Fruit fly (Drosophila melanogaster) whole organism, prepupa: Measurements from ENCODE around the gene CG32152.

Source experiments
- Blimp-1 ChIP-seq: fragments of 200-800 bp; sonication (Bioruptor generic); optimal IDR thresholded peaks from 3 replicates; lab custom pipeline; 2017; ENCODE audit warnings: missing biosample characterization, missing genetic modification characterization, mild to moderate bottlenecking, moderate library complexity, missing genetic modification reagents
- CG10669 ChIP-seq: fragments of 200-800 bp; sonication (Bioruptor generic); optimal IDR thresholded peaks from 3 replicates; lab custom pipeline; 2018; ENCODE audit warnings: missing biosample characterization, mild to moderate bottlenecking, missing genetic modification characterization, moderate library complexity
- CG11294 ChIP-seq: fragments of 200-800 bp; sonication (Bioruptor generic); IDR thresholded peaks from 2 replicates; pipeline ENCODE4 v1.3.6; 2022; ENCODE audit warnings: missing biosample characterization, missing genetic modification characterization
- CG15336 ChIP-seq: fragments of 200-800 bp; sonication (Bioruptor generic); IDR thresholded peaks from 2 replicates; pipeline ENCODE4 v1.3.6; 2022; ENCODE audit warnings: missing biosample characterization, missing genetic modification characterization
- CG1621 ChIP-seq: fragments of 200-800 bp; sonication (Bioruptor generic); optimal IDR thresholded peaks from 3 replicates; lab custom pipeline; 2018; ENCODE audit warnings: missing biosample characterization, mild to moderate bottlenecking, missing genetic modification characterization
- CG16779 ChIP-seq: fragments of 200-800 bp; sonication (Bioruptor generic); optimal IDR thresholded peaks from 3 replicates; lab custom pipeline; 2017; ENCODE audit warnings: missing biosample characterization, mild to moderate bottlenecking, missing genetic modification characterization
- CG3032 ChIP-seq: fragments of 200-800 bp; optimal IDR thresholded peaks from 2 replicates; lab custom pipeline; 2019; ENCODE audit warnings: missing biosample characterization, mild to moderate bottlenecking, missing genetic modification characterization, moderate library complexity
- CG31627 ChIP-seq: fragments of 200-800 bp; sonication (Bioruptor generic); optimal IDR thresholded peaks from 3 replicates; lab custom pipeline; 2016; ENCODE audit warnings: missing biosample characterization, missing genetic modification characterization
- CG34406 ChIP-seq: fragments of 200-800 bp; sonication (Bioruptor generic); optimal IDR thresholded peaks from 3 replicates; lab custom pipeline; 2016; ENCODE audit warnings: missing biosample characterization, missing genetic modification characterization
- CG3919 ChIP-seq: fragments of 200-800 bp; sonication (Bioruptor generic); optimal IDR thresholded peaks from 3 replicates; lab custom pipeline; 2016; ENCODE audit warnings: missing biosample characterization, missing genetic modification characterization
- CG4318 ChIP-seq: fragments of 200-800 bp; sonication (Bioruptor generic); optimal IDR thresholded peaks from 3 replicates; lab custom pipeline; 2017; ENCODE audit warnings: missing biosample characterization, mild to moderate bottlenecking, missing genetic modification characterization
- CG6163 ChIP-seq: fragments of 200-800 bp; sonication (Bioruptor generic); IDR thresholded peaks from 3 replicates; pipeline ENCODE4 v1.3.6; 2022; ENCODE audit warnings: missing biosample characterization, missing genetic modification characterization
- CG6276 ChIP-seq: fragments of 200-800 bp; sonication (Bioruptor generic); optimal IDR thresholded peaks from 2 replicates; lab custom pipeline; 2017; ENCODE audit warnings: missing biosample characterization, mild to moderate bottlenecking, missing genetic modification characterization
- CG6792 ChIP-seq: fragments of 200-800 bp; sonication (Bioruptor generic); optimal IDR thresholded peaks from 3 replicates; lab custom pipeline; 2016; ENCODE audit warnings: missing biosample characterization, missing genetic modification characterization
- CG6808 ChIP-seq: fragments of 200-800 bp; sonication (Bioruptor generic); optimal IDR thresholded peaks from 3 replicates; lab custom pipeline; 2017; ENCODE audit warnings: missing biosample characterization, missing genetic modification characterization, mild to moderate bottlenecking, moderate library complexity, missing genetic modification reagents
- CG6854 ChIP-seq: fragments of 200-800 bp; sonication (Bioruptor generic); optimal IDR thresholded peaks from 2 replicates; lab custom pipeline; 2017; ENCODE audit warnings: missing biosample characterization, mild to moderate bottlenecking, missing genetic modification characterization
- CG7368 ChIP-seq: fragments of 200-800 bp; sonication (Bioruptor generic); optimal IDR thresholded peaks from 3 replicates; lab custom pipeline; 2016; ENCODE audit warnings: missing biosample characterization, missing genetic modification characterization
- CG8119 ChIP-seq: fragments of 200-800 bp; sonication (Bioruptor generic); IDR thresholded peaks from 3 replicates; pipeline ENCODE4 v1.3.6; 2022; ENCODE audit warnings: missing biosample characterization, missing genetic modification characterization
- CG8319 ChIP-seq: fragments of 200-800 bp; sonication (Bioruptor generic); optimal IDR thresholded peaks from 3 replicates; lab custom pipeline; 2016; ENCODE audit warnings: missing biosample characterization, missing genetic modification characterization
- CG8632 ChIP-seq: fragments of 200-800 bp; sonication (Bioruptor generic); optimal IDR thresholded peaks from 3 replicates; lab custom pipeline; 2016; ENCODE audit warnings: missing biosample characterization, missing genetic modification characterization
- CG9139 ChIP-seq: fragments of 200-800 bp; sonication (Bioruptor generic); optimal IDR thresholded peaks from 3 replicates; lab custom pipeline; 2017; ENCODE audit warnings: missing biosample characterization, mild to moderate bottlenecking, missing genetic modification characterization
- Eip78C ChIP-seq: fragments of 200-800 bp; sonication (Bioruptor generic); peaks from one replicate; lab custom pipeline; 2016; ENCODE audit warnings: missing biosample characterization, missing genetic modification characterization
- Eip93F ChIP-seq: fragments of 200-800 bp; sonication (Bioruptor generic); optimal IDR thresholded peaks from 2 replicates; lab custom pipeline; 2016; ENCODE audit warnings: missing biosample characterization, mild to moderate bottlenecking, missing genetic modification characterization
- Ets21C ChIP-seq: fragments of 200-800 bp; sonication (Bioruptor generic); optimal IDR thresholded peaks from 3 replicates; lab custom pipeline; 2016; ENCODE audit warnings: missing biosample characterization, missing genetic modification characterization
- Ets96B ChIP-seq: fragments of 200-800 bp; optimal IDR thresholded peaks from 2 replicates; lab custom pipeline; 2019; ENCODE audit warnings: missing biosample characterization, mild to moderate bottlenecking, missing genetic modification characterization, moderate library complexity
- Gug ChIP-seq: fragments of 200-800 bp; sonication (Bioruptor generic); IDR thresholded peaks from 2 replicates; pipeline ENCODE4 v1.3.6; 2022; ENCODE audit warnings: missing biosample characterization, missing genetic modification characterization
- Hr39 ChIP-seq: fragments of 200-800 bp; sonication (Bioruptor generic); optimal IDR thresholded peaks from 2 replicates; lab custom pipeline; 2016; ENCODE audit warnings: missing biosample characterization, missing genetic modification characterization
- Met ChIP-seq: fragments of 200-800 bp; sonication (Bioruptor generic); optimal IDR thresholded peaks from 3 replicates; lab custom pipeline; 2016; ENCODE audit warnings: missing biosample characterization, missing genetic modification characterization
- OdsH ChIP-seq: fragments of 200-800 bp; sonication (Bioruptor generic); optimal IDR thresholded peaks from 3 replicates; lab custom pipeline; 2016; ENCODE audit warnings: missing biosample characterization, missing genetic modification characterization
- Sox102F ChIP-seq: fragments of 200-800 bp; sonication (Bioruptor generic); optimal IDR thresholded peaks from 2 replicates; lab custom pipeline; 2016; ENCODE audit warnings: missing biosample characterization, mild to moderate bottlenecking, missing genetic modification characterization
- Sox15 ChIP-seq: fragments of 200-800 bp; sonication (Bioruptor generic); optimal IDR thresholded peaks from 3 replicates; lab custom pipeline; 2016; ENCODE audit warnings: missing biosample characterization, missing genetic modification characterization
- achi ChIP-seq: fragments of 200-800 bp; sonication (Bioruptor generic); optimal IDR thresholded peaks from 3 replicates; lab custom pipeline; 2016; ENCODE audit warnings: missing biosample characterization, missing genetic modification characterization
- acj6 ChIP-seq: fragments of 200-800 bp; sonication (Bioruptor generic); optimal IDR thresholded peaks from 3 replicates; lab custom pipeline; 2016; ENCODE audit warnings: missing biosample characterization, missing genetic modification characterization
- cyc ChIP-seq: fragments of 200-800 bp; sonication (Bioruptor generic); optimal IDR thresholded peaks from 3 replicates; lab custom pipeline; 2016; ENCODE audit warnings: missing biosample characterization, missing genetic modification characterization
- dac ChIP-seq: fragments of 200-800 bp; sonication (Bioruptor generic); optimal IDR thresholded peaks from 2 replicates; lab custom pipeline; 2017; ENCODE audit warnings: missing biosample characterization, mild to moderate bottlenecking, missing genetic modification characterization
- dsx ChIP-seq: fragments of 200-800 bp; optimal IDR thresholded peaks from 3 replicates; lab custom pipeline; 2019; ENCODE audit warnings: missing biosample characterization, mild to moderate bottlenecking, missing genetic modification characterization, moderate library complexity; ENCODE audit not compliant: poor library complexity, severe bottlenecking
- eg ChIP-seq: fragments of 200-800 bp; sonication (Bioruptor generic); IDR thresholded peaks from 3 replicates; pipeline ENCODE4 v1.3.6; 2022; ENCODE audit warnings: missing biosample characterization, missing genetic modification characterization
- esn ChIP-seq: fragments of 200-800 bp; sonication (Bioruptor generic); optimal IDR thresholded peaks from 2 replicates; lab custom pipeline; 2016; ENCODE audit warnings: missing biosample characterization, mild to moderate bottlenecking, missing genetic modification characterization, moderate library complexity
- fd59A ChIP-seq: fragments of 200-800 bp; sonication (Bioruptor generic); optimal IDR thresholded peaks from 2 replicates; lab custom pipeline; 2017; ENCODE audit warnings: missing biosample characterization, mild to moderate bottlenecking, missing genetic modification characterization, missing genetic modification reagents
- fd85E ChIP-seq: fragments of 200-800 bp; sonication (Bioruptor generic); optimal IDR thresholded peaks from 3 replicates; lab custom pipeline; 2016; ENCODE audit warnings: missing biosample characterization, missing genetic modification characterization
- lz ChIP-seq: fragments of 200-800 bp; sonication (Bioruptor generic); optimal IDR thresholded peaks from 3 replicates; lab custom pipeline; 2016; ENCODE audit warnings: missing biosample characterization, missing genetic modification characterization
- pdm3 ChIP-seq: fragments of 200-800 bp; sonication (Bioruptor generic); optimal IDR thresholded peaks from 3 replicates; lab custom pipeline; 2016; ENCODE audit warnings: missing biosample characterization, missing genetic modification characterization
- salr ChIP-seq, 2 experiments: fragments of 200-800 bp; sonication (Bioruptor generic); optimal IDR thresholded peaks; 3 replicates each; lab custom pipeline; 2016 to 2018; ENCODE audit warnings: missing biosample characterization in 2 of 2, missing genetic modification characterization in 2 of 2, mild to moderate bottlenecking in 1 of 2
- spab ChIP-seq: fragments of 200-800 bp; sonication (Bioruptor generic); optimal IDR thresholded peaks from 2 replicates; lab custom pipeline; 2017; ENCODE audit warnings: missing biosample characterization, mild to moderate bottlenecking, missing genetic modification characterization, missing genetic modification reagents
- ss ChIP-seq, 2 experiments: fragments of 200-800 bp; sonication (Bioruptor generic); optimal IDR thresholded peaks; 2 replicates in 1 of 2; 3 replicates in 1 of 2; lab custom pipeline; 2017 to 2018; ENCODE audit warnings: mild to moderate bottlenecking in 2 of 2, missing biosample characterization in 2 of 2, missing genetic modification characterization in 2 of 2, moderate library complexity in 1 of 2
- svp ChIP-seq: fragments of 200-800 bp; sonication (Bioruptor generic); peaks from one replicate; lab custom pipeline; 2016; ENCODE audit warnings: missing biosample characterization, missing genetic modification characterization
- topi ChIP-seq: fragments of 200-800 bp; sonication (Bioruptor generic); optimal IDR thresholded peaks from 3 replicates; lab custom pipeline; 2016; ENCODE audit warnings: missing biosample characterization, missing genetic modification characterization
- vri ChIP-seq: fragments of 200-800 bp; sonication (Bioruptor generic); optimal IDR thresholded peaks from 3 replicates; lab custom pipeline; 2016; ENCODE audit warnings: missing biosample characterization, mild to moderate bottlenecking, missing genetic modification characterization

Gene CG32152

dm6 chr3L:16174778-16175177 lies 30.9 kb upstream of the CG32152 start (continued):
- TF ChIP-seq CG10669 (GFP tag; lab: Kevin White, UChicago), result peak; percentile 68
- peak; percentile 18 for TF ChIP-seq svp (GFP tag; lab: Kevin White, UChicago)
- TF ChIP-seq CG34406 (GFP tag; lab: Kevin White, UChicago), result peak; percentile 82
- TF ChIP-seq OdsH (GFP tag; lab: Kevin White, UChicago), result peak; percentile 53
- no peak for TF ChIP-seq CG4318 (GFP tag; lab: Kevin White, UChicago)
- TF ChIP-seq, all 60 proteins: peak for 28

DNA sequence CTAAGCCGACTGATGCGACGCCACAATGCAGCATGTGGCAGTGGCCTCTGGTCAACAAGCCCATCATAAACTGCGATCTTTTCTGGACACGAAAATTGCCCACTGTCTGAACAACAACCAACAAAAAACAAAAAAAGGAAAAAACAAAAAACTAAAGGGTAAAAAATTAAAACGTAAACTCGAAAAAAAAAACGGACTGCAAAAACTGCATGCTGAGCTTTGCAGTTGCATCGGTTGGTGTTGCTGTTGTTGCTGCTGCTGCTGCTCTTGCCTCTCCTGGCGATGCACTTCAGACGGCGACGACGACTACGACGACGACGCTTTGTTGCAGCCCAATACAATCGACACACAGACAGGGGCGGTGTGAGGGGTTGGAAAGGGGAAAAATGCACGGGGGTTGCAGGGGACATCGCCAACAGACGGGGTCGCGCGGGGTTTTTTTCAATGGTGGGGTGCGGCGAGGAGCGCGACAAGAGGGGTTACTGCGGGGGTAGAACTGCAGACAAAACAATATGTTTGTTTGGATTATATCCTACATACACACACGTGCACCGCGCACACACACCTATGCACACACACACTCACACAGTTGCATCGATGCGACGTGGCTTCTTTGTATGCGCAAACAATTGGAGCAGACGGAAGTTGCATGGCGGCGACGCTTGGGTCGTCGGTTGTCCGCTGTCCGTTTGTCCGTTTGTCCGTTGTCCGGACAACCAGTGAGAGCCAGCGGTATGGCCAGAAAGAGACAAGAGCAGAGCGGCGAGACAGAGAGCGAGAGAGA lies 30.2 kb upstream of the CG32152 start:
- no peak for TF ChIP-seq cyc
- peak; percentile 28 for TF ChIP-seq Ets96B (tag; lab: Kevin White, UChicago)
- TF ChIP-seq svp (GFP tag; lab: Kevin White, UChicago), result no peak
- TF ChIP-seq Met (GFP tag; lab: Kevin White, UChicago), result no peak
- TF ChIP-seq Eip93F, result no peak
- no peak for TF ChIP-seq Sox15
- TF ChIP-seq Eip78C (GFP tag; lab: Kevin White, UChicago), result peak; percentile 79
- peak; percentile 6 for TF ChIP-seq CG3032 (tag; lab: Kevin White, UChicago)
- TF ChIP-seq dsx (GFP tag; lab: Kevin White, UChicago), result peak; percentile 86
- TF ChIP-seq spab, result peak; percentile 45
- no peak for TF ChIP-seq vri (GFP tag; lab: Kevin White, UChicago)
- TF ChIP-seq CG6792 (GFP tag; lab: Kevin White, UChicago), result peak; percentile 33
- TF ChIP-seq fd59A (GFP tag; lab: Kevin White, UChicago), result no peak
- peak; percentile 77 to 83 for TF ChIP-seq ss (GFP tag; optimal IDR thresholded peaks at IDR 0.05; lab: Kevin White, UChicago)
- no peak for TF ChIP-seq acj6 (GFP tag; lab: Kevin White, UChicago)
- no peak for TF ChIP-seq topi (GFP tag; lab: Kevin White, UChicago)
- TF ChIP-seq CG1621 (tag; lab: Kevin White, UChicago), result peak; percentile 50
- peak; percentile 40 for TF ChIP-seq CG3919
- no peak for TF ChIP-seq CG31627 (GFP tag; lab: Kevin White, UChicago)
- TF ChIP-seq CG8319 (GFP tag; lab: Kevin White, UChicago), result no peak
- no peak for TF ChIP-seq Ets21C (GFP tag; lab: Kevin White, UChicago)
- TF ChIP-seq eg, result 0 out of 3 replicates have a peak, but pooled peaks have one; percentile 19
- TF ChIP-seq CG7368 (GFP tag; lab: Kevin White, UChicago), result no peak
- TF ChIP-seq CG10669 (GFP tag; lab: Kevin White, UChicago), result peak; percentile 40
- TF ChIP-seq CG9139, result peak; percentile 60
- TF ChIP-seq CG8119 (GFP tag; lab: Robert Waterston, UW), result no peak
- no peak for TF ChIP-seq Gug
- no peak for TF ChIP-seq CG8632 (GFP tag; lab: Kevin White, UChicago)
- TF ChIP-seq CG6276 (GFP tag; lab: Kevin White, UChicago), result no peak
- TF ChIP-seq fd85E, result no peak
- TF ChIP-seq CG16779 (tag; lab: Kevin White, UChicago), result peak; percentile 33
- no peak for TF ChIP-seq pdm3
- TF ChIP-seq CG6163 (GFP tag; lab: Robert Waterston, UW), result no peak; the same call in none of the 3 replicates
- TF ChIP-seq dac (GFP tag; lab: Kevin White, UChicago), result no peak
- peak; percentile 74 for TF ChIP-seq CG6808 (GFP tag; lab: Kevin White, UChicago)
- TF ChIP-seq salr (GFP tag; optimal IDR thresholded peaks at IDR 0.05; lab: Kevin White, UChicago), result no peak
- peak; percentile 4 for TF ChIP-seq CG6854 (GFP tag; lab: Kevin White, UChicago)
- no peak for TF ChIP-seq achi (GFP tag; lab: Kevin White, UChicago)
- TF ChIP-seq Blimp-1 (GFP tag; lab: Kevin White, UChicago), result no peak
- no peak for TF ChIP-seq OdsH (GFP tag; lab: Kevin White, UChicago)
- TF ChIP-seq lz (GFP tag; lab: Kevin White, UChicago), result no peak
- TF ChIP-seq Hr39 (GFP tag; lab: Kevin White, UChicago), result no peak
- no peak for TF ChIP-seq CG15336 (GFP tag; lab: Robert Waterston, UW)
- TF ChIP-seq Sox102F (GFP tag; lab: Kevin White, UChicago), result no peak
- no peak for TF ChIP-seq CG11294
- no peak for TF ChIP-seq esn
